Worm (Caenorhabditis elegans) whole organism, L3 larva: ENCODE data around the gene F36A4.5.

ENCODE experiments used
- R02D3.7 ChIP-seq: fragments of 150-350 bp; optimal IDR thresholded peaks from 2 replicates; lab custom pipeline; 2014; ENCODE audit warnings: missing biosample characterization, missing genetic modification characterization
- ZK546.5 ChIP-seq: sonication (generic microtip); optimal IDR thresholded peaks from 2 replicates; lab custom pipeline; 2017; ENCODE audit warnings: missing biosample characterization, missing genetic modification characterization
- aly-2 ChIP-seq: fragments of 150-350 bp; optimal IDR thresholded peaks from 2 replicates; lab custom pipeline; 2014; ENCODE audit warnings: missing biosample characterization, missing genetic modification characterization
- ama-1 ChIP-seq: fragments of 150-350 bp; optimal IDR thresholded peaks from 2 replicates; lab custom pipeline; 2018
- ceh-16 ChIP-seq: sonication (generic microtip); optimal IDR thresholded peaks from 2 replicates; lab custom pipeline; 2017; ENCODE audit warnings: missing biosample characterization, missing genetic modification characterization
- ceh-28 ChIP-seq: fragments of 150-350 bp; optimal IDR thresholded peaks from 2 replicates; lab custom pipeline; 2014; ENCODE audit warnings: missing biosample characterization, missing genetic modification reagents, missing genetic modification characterization
- ceh-82 ChIP-seq: fragments of 150-350 bp; optimal IDR thresholded peaks from 2 replicates; lab custom pipeline; 2014; ENCODE audit warnings: missing biosample characterization, missing genetic modification characterization
- ceh-9 ChIP-seq: sonication (generic microtip); optimal IDR thresholded peaks from 2 replicates; lab custom pipeline; 2018; ENCODE audit warnings: missing biosample characterization, missing genetic modification characterization
- daf-12 ChIP-seq: fragments of 150-350 bp; optimal IDR thresholded peaks from 2 replicates; lab custom pipeline; 2014; ENCODE audit warnings: missing biosample characterization, missing genetic modification reagents, missing genetic modification characterization
- egl-27 ChIP-seq: sonication (generic microtip); optimal IDR thresholded peaks from 4 replicates; lab custom pipeline; 2017; ENCODE audit warnings: missing biosample characterization, missing genetic modification reagents, missing genetic modification characterization
- egl-5 ChIP-seq: fragments of 150-350 bp; optimal IDR thresholded peaks from 2 replicates; lab custom pipeline; 2017; ENCODE audit warnings: missing biosample characterization, missing genetic modification reagents, missing genetic modification characterization, inconsistent platforms
- elt-1 ChIP-seq: fragments of 150-350 bp; optimal IDR thresholded peaks from 2 replicates; lab custom pipeline; 2014; ENCODE audit warnings: missing biosample characterization, missing genetic modification characterization
- elt-2 ChIP-seq: sonication (generic microtip); optimal IDR thresholded peaks from 2 replicates; lab custom pipeline; 2016; ENCODE audit warnings: missing genetic modification reagents, mild to moderate bottlenecking, missing genetic modification characterization, missing compliant biosample characterization
- elt-3 ChIP-seq, 3 experiments: fragments of 150-350 bp in 1 of 3; sonication (generic microtip) in 2 of 3; optimal IDR thresholded peaks; 2 replicates in 2 of 3; 4 replicates in 1 of 3; lab custom pipeline; 2014 to 2017; ENCODE audit warnings: missing biosample characterization in 3 of 3, missing genetic modification characterization in 3 of 3
- eor-1 ChIP-seq, 2 experiments: fragments of 150-350 bp; optimal IDR thresholded peaks; 2 replicates each; lab custom pipeline; 2014 to 2018; ENCODE audit warnings: missing biosample characterization in 2 of 2, missing genetic modification characterization in 2 of 2
- fkh-10 ChIP-seq: sonication (generic microtip); optimal IDR thresholded peaks from 2 replicates; lab custom pipeline; 2017; ENCODE audit warnings: missing biosample characterization, missing genetic modification reagents, missing genetic modification characterization
- fkh-2 ChIP-seq: fragments of 150-350 bp; optimal IDR thresholded peaks from 2 replicates; lab custom pipeline; 2014; ENCODE audit warnings: missing biosample characterization, missing genetic modification reagents, missing genetic modification characterization
- hmg-11 ChIP-seq: sonication (generic microtip); optimal IDR thresholded peaks from 2 replicates; lab custom pipeline; 2016; ENCODE audit warnings: missing genetic modification characterization, missing compliant biosample characterization
- jun-1 ChIP-seq: fragments of 150-350 bp; optimal IDR thresholded peaks from 2 replicates; lab custom pipeline; 2014; ENCODE audit warnings: missing biosample characterization, missing genetic modification reagents, missing genetic modification characterization
- lin-15B ChIP-seq: fragments of 150-350 bp; optimal IDR thresholded peaks from 2 replicates; lab custom pipeline; 2014; ENCODE audit warnings: missing biosample characterization, missing genetic modification characterization
- lin-39 ChIP-seq: fragments of 150-350 bp; optimal IDR thresholded peaks from 2 replicates; lab custom pipeline; 2018; ENCODE audit warnings: missing biosample characterization, missing genetic modification reagents, missing genetic modification characterization
- mml-1 ChIP-seq: fragments of 150-350 bp; sonication (generic microtip); optimal IDR thresholded peaks from 3 replicates; lab custom pipeline; 2014; ENCODE audit warnings: missing biosample characterization, missing genetic modification characterization
- nfya-1 ChIP-seq: sonication (generic microtip); optimal IDR thresholded peaks from 2 replicates; lab custom pipeline; 2017; ENCODE audit warnings: missing genetic modification characterization, mild to moderate bottlenecking, missing compliant biosample characterization, antibody characterized with exemption, moderate library complexity; ENCODE audit not compliant: insufficient read depth
- nhr-12 ChIP-seq: fragments of 150-350 bp; optimal IDR thresholded peaks from 2 replicates; lab custom pipeline; 2014; ENCODE audit warnings: missing biosample characterization, missing genetic modification characterization
- nhr-23 ChIP-seq: fragments of 150-350 bp; optimal IDR thresholded peaks from 2 replicates; lab custom pipeline; 2014; ENCODE audit warnings: missing biosample characterization, missing genetic modification reagents, missing genetic modification characterization
- nhr-237 ChIP-seq: fragments of 150-350 bp; optimal IDR thresholded peaks from 2 replicates; lab custom pipeline; 2014; ENCODE audit warnings: missing biosample characterization, missing genetic modification characterization
- nhr-25 ChIP-seq: sonication (generic microtip); optimal IDR thresholded peaks from 2 replicates; lab custom pipeline; 2017; ENCODE audit warnings: missing biosample characterization, missing genetic modification characterization
- nhr-28 ChIP-seq: fragments of 150-350 bp; optimal IDR thresholded peaks from 2 replicates; lab custom pipeline; 2014; ENCODE audit warnings: missing biosample characterization, missing genetic modification characterization
- nhr-43 ChIP-seq: sonication (generic microtip); optimal IDR thresholded peaks from 2 replicates; lab custom pipeline; 2016; ENCODE audit warnings: mild to moderate bottlenecking, missing genetic modification characterization, missing compliant biosample characterization; ENCODE audit not compliant: poor library complexity, severe bottlenecking
- nhr-67 ChIP-seq: fragments of 150-350 bp; optimal IDR thresholded peaks from 2 replicates; lab custom pipeline; 2014; ENCODE audit warnings: missing biosample characterization, missing genetic modification characterization
- nhr-77 ChIP-seq: fragments of 150-350 bp; optimal IDR thresholded peaks from 2 replicates; lab custom pipeline; 2014; ENCODE audit warnings: missing biosample characterization, missing genetic modification characterization
- pha-4 ChIP-seq: fragments of 150-350 bp; optimal IDR thresholded peaks from 2 replicates; lab custom pipeline; 2014; ENCODE audit warnings: missing biosample characterization, missing genetic modification reagents, missing genetic modification characterization
- pqm-1 ChIP-seq: fragments of 150-350 bp; optimal IDR thresholded peaks from 2 replicates; lab custom pipeline; 2017; ENCODE audit warnings: missing biosample characterization, missing genetic modification characterization, inconsistent platforms
- sea-2 ChIP-seq: fragments of 150-350 bp; sonication (generic microtip); optimal IDR thresholded peaks from 4 replicates; lab custom pipeline; 2014; ENCODE audit warnings: missing biosample characterization, missing genetic modification reagents, missing genetic modification characterization
- skn-1 ChIP-seq: fragments of 150-350 bp; optimal IDR thresholded peaks from 2 replicates; lab custom pipeline; 2014; ENCODE audit warnings: missing biosample characterization, missing genetic modification characterization
- tbx-2 ChIP-seq: sonication (generic microtip); optimal IDR thresholded peaks from 2 replicates; lab custom pipeline; 2016; ENCODE audit warnings: mild to moderate bottlenecking, missing genetic modification characterization, missing compliant biosample characterization
- unc-39 ChIP-seq: sonication (generic microtip); optimal IDR thresholded peaks from 4 replicates; lab custom pipeline; 2017; ENCODE audit warnings: missing biosample characterization, missing genetic modification characterization
- unc-62 ChIP-seq: fragments of 150-350 bp; sonication (generic microtip); optimal IDR thresholded peaks from 4 replicates; lab custom pipeline; 2014; ENCODE audit warnings: missing biosample characterization, missing genetic modification reagents, missing genetic modification characterization
- zag-1 ChIP-seq: fragments of 150-350 bp; optimal IDR thresholded peaks from 2 replicates; lab custom pipeline; 2014; ENCODE audit warnings: missing biosample characterization, missing genetic modification characterization
- ztf-11 ChIP-seq: fragments of 150-350 bp; optimal IDR thresholded peaks from 2 replicates; lab custom pipeline; 2014; ENCODE audit warnings: missing biosample characterization, missing genetic modification characterization

The F36A4.5 gene

DNA sequence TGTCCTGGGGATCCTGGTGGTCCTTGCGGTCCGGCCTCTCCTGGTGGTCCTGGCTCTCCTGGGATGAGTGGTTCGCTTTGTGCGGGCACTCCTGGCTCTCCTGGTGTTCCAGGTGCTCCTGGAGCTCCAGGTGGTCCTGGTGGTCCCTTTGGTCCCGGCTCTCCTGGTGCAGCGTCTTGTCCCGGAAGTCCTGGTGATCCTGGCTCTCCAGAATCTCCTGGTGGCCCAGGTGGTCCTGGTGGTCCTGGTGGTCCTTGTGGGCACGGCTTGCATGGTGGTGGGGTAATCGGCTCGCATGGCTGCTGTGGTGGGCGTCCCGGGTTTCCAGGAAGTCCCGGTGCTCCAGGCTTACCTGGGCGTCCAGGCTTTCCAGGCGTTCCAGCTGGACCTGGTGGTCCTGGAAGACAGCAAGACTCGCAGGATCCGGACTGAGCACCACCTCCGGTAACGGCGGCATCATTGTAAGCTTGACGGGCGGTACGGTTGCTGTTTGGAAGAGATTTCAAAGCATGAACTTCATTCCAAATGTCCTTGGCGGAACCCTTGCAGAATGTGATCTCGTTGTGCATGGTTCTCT, 21.4 kb upstream of the F36A4.5 start:
- no peak for TF ChIP-seq fkh-10 (GFP tag; lab: Kevin White, UChicago)
- no peak for TF ChIP-seq fkh-2 (tag; lab: Kevin White, UChicago)
- no peak for TF ChIP-seq nfya-1 (tag; lab: Kevin White, UChicago)
- no peak for TF ChIP-seq ZK546.5 (tag; lab: Kevin White, UChicago)
- TF ChIP-seq nhr-67 (tag; lab: Kevin White, UChicago): no peak
- no peak for TF ChIP-seq nhr-23 (tag; lab: Kevin White, UChicago)
- TF ChIP-seq daf-12 (tag; lab: Kevin White, UChicago): no peak
- TF ChIP-seq pha-4 (tag; lab: Kevin White, UChicago): no peak
- no peak for TF ChIP-seq elt-3 (tag; optimal IDR thresholded peaks at IDR 0.05; lab: Kevin White, UChicago)
- TF ChIP-seq, all 47 proteins: peak for 0

DNA sequence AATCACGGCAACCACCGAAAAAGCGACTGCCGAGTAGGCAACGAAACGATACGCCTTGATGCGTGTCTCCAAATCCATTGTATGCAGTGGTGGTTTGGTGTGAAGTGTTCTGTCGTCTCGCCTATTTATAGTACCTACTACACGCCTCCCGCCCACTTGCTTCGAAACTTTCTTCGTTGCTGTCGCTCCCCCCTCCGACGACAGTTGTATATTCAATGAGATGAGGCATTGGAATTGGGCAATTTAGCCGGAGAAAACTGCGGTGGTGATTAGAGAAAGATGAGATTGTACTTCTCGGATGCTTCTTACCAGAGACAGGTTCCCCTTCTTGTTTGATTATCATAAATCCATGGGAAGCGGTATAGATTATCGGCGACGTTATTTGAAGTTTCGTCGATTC, 20.8 kb upstream of the F36A4.5 start, which contains the start of gene col-34:
TSS of gene col-34 (minus strand) at position 101 of the 400 bp plus-strand sequence.
- peak; percentile 15 for TF ChIP-seq egl-5
- TF ChIP-seq fkh-2 (tag; lab: Kevin White, UChicago): no peak
- TF ChIP-seq elt-1 (tag; lab: Kevin White, UChicago): no peak

DNA sequence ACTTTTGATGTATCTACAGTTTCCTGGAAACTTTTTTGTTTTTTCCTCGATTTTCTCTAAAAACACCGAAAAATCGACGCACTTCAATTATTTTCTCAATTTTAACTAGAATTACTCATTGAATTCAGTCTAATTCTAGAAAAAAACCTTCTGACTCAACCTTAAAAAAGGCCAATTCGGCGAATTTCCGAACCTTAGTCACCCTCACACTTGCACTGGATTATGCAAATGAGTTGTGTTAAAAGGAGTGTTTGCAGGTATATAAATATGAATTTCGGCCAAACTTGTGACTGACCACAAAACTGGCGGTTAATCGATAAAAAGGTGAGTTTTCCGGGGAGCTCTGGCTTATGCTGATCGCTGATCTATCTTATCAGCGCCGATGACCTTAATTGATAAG, 18.8 kb upstream of the F36A4.5 start, which contains the start of gene ttr-20:
TSS of gene ttr-20 (plus strand) at position 301 of the 400 bp plus-strand sequence.
- TF ChIP-seq nhr-77 (tag; lab: Kevin White, UChicago) (no peak), lin-15B (tag; lab: Kevin White, UChicago) (no peak), pqm-1 (no peak), zag-1 (tag; lab: Kevin White, UChicago) (no peak), unc-39 (tag; lab: Kevin White, UChicago) (no peak), R02D3.7 (no peak), aly-2 (no peak), tbx-2 (tag; lab: Kevin White, UChicago) (no peak), egl-27 (tag; lab: Kevin White, UChicago) (no peak), ceh-16 (tag; lab: Kevin White, UChicago) (no peak), nhr-237 (tag; lab: Kevin White, UChicago) (no peak), hmg-11 (tag; lab: Kevin White, UChicago) (no peak)

DNA sequence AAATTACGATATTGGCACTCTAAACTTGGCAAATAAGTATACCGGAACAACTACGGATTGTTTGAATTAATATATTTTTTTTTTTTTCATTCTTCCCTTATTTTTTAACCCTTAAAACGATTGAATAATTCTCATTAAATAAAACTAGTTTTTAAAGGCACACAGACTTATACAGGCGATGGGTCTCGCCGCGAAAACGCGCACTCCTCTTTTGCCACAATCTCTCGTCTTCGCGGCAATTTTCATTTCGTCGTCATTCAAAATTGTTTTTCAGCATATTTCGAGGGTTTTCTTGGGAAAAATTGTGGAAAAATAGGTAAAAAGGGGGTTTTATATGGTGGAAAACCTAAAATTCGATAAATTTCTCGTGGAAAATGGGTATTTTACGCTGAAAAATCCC, 18.0 kb upstream of the F36A4.5 start:
- TF ChIP-seq hmg-11 (tag; lab: Kevin White, UChicago) (peak; percentile 36), pha-4 (tag; lab: Kevin White, UChicago) (peak; percentile 71), ZK546.5 (tag; lab: Kevin White, UChicago) (no peak), eor-1 (tag; optimal IDR thresholded peaks at IDR 0.05; lab: Kevin White, UChicago) (no peak), fkh-10 (GFP tag; lab: Kevin White, UChicago) (no peak), nhr-25 (tag; lab: Kevin White, UChicago) (peak; percentile 62), ceh-28 (tag; lab: Kevin White, UChicago) (no peak), nhr-12 (tag; lab: Kevin White, UChicago) (no peak), egl-27 (tag; lab: Kevin White, UChicago) (no peak), egl-5 (peak; percentile 70), aly-2 (no peak), nfya-1 (tag; lab: Kevin White, UChicago) (no peak), skn-1 (tag; lab: Kevin White, UChicago) (no peak), nhr-43 (tag; lab: Kevin White, UChicago) (no peak), unc-39 (tag; lab: Kevin White, UChicago) (no peak), elt-3 (tag; optimal IDR thresholded peaks at IDR 0.05; lab: Kevin White, UChicago) (no peak), jun-1 (tag; lab: Kevin White, UChicago) (no peak), nhr-237 (tag; lab: Kevin White, UChicago) (no peak), elt-2 (tag; lab: Kevin White, UChicago) (peak; percentile 33), lin-15B (tag; lab: Kevin White, UChicago) (peak; percentile 55), daf-12 (tag; lab: Kevin White, UChicago) (no peak), lin-39 (peak; percentile 31), mml-1 (no peak), nhr-23 (tag; lab: Kevin White, UChicago) (peak; percentile 58), ama-1 (no peak), unc-62 (GFP tag; lab: Kevin White, UChicago) (no peak), ceh-16 (tag; lab: Kevin White, UChicago) (no peak), sea-2 (no peak), ceh-82 (tag; lab: Kevin White, UChicago) (no peak), ztf-11 (tag; lab: Kevin White, UChicago) (no peak), ceh-9 (tag; lab: Kevin White, UChicago) (no peak), zag-1 (tag; lab: Kevin White, UChicago) (no peak), nhr-28 (tag; lab: Kevin White, UChicago) (no peak), elt-1 (tag; lab: Kevin White, UChicago) (no peak), fkh-2 (tag; lab: Kevin White, UChicago) (no peak)
